Fruit fly (Drosophila melanogaster) whole organism, embryonic: ENCODE measurements around the gene CG3071.

ENCODE experiments used
- BtbVII ChIP-seq: fragments of 200-800 bp; sonication (Bioruptor generic); optimal IDR thresholded peaks from 3 replicates; lab custom pipeline; 2017; ENCODE audit warnings: missing biosample characterization, mild to moderate bottlenecking, missing genetic modification characterization
- CG11247 ChIP-seq: fragments of 200-800 bp; sonication (Bioruptor generic); IDR thresholded peaks from 2 replicates; pipeline ENCODE4 v1.3.6; 2022; ENCODE audit warnings: missing biosample characterization, missing genetic modification characterization
- CG11504 ChIP-seq: fragments of 200-800 bp; sonication (Bioruptor generic); optimal IDR thresholded peaks from 3 replicates; lab custom pipeline; 2019; ENCODE audit warnings: missing biosample characterization, mild to moderate bottlenecking, missing genetic modification characterization, moderate library complexity
- CG11723 ChIP-seq: fragments of 200-800 bp; sonication (Bioruptor generic); optimal IDR thresholded peaks from 2 replicates; lab custom pipeline; 2017; ENCODE audit warnings: missing biosample characterization, mild to moderate bottlenecking, missing genetic modification characterization
- CG12071 ChIP-seq: fragments of 200-800 bp; sonication (Bioruptor generic); optimal IDR thresholded peaks from 3 replicates; lab custom pipeline; 2018; ENCODE audit warnings: missing biosample characterization, mild to moderate bottlenecking, missing genetic modification characterization
- CG12744 ChIP-seq: fragments of 200-800 bp; sonication (Bioruptor generic); optimal IDR thresholded peaks from 2 replicates; lab custom pipeline; 2016; ENCODE audit warnings: missing biosample characterization, missing genetic modification characterization
- CG12942 ChIP-seq: fragments of 200-800 bp; sonication (Bioruptor generic); optimal IDR thresholded peaks from 3 replicates; lab custom pipeline; 2016; ENCODE audit warnings: missing biosample characterization, missing genetic modification characterization
- CG13296 ChIP-seq: fragments of 200-800 bp; sonication (Bioruptor generic); optimal IDR thresholded peaks from 3 replicates; lab custom pipeline; 2018; ENCODE audit warnings: missing biosample characterization, mild to moderate bottlenecking, missing genetic modification characterization
- CG13624 ChIP-seq: fragments of 200-800 bp; sonication (Bioruptor generic); optimal IDR thresholded peaks from 2 replicates; lab custom pipeline; 2016; ENCODE audit warnings: missing biosample characterization, missing genetic modification characterization
- CG16815 ChIP-seq: fragments of 200-800 bp; sonication (Bioruptor generic); optimal IDR thresholded peaks from 3 replicates; lab custom pipeline; 2017; ENCODE audit warnings: missing biosample characterization, mild to moderate bottlenecking, missing genetic modification characterization
- CG2120 ChIP-seq: fragments of 200-800 bp; sonication (Bioruptor generic); optimal IDR thresholded peaks from 3 replicates; lab custom pipeline; 2016; ENCODE audit warnings: missing biosample characterization, missing genetic modification characterization
- CG32772 ChIP-seq: fragments of 200-800 bp; sonication (Bioruptor generic); IDR thresholded peaks from 2 replicates; pipeline ENCODE4 v1.3.6; 2022; ENCODE audit warnings: missing biosample characterization, missing genetic modification characterization
- CG3281 ChIP-seq: fragments of 200-800 bp; sonication (Bioruptor generic); optimal IDR thresholded peaks from 3 replicates; lab custom pipeline; 2017; ENCODE audit warnings: missing biosample characterization, mild to moderate bottlenecking, missing genetic modification characterization
- CG34376 ChIP-seq: fragments of 200-800 bp; sonication (Bioruptor generic); optimal IDR thresholded peaks from 2 replicates; lab custom pipeline; 2018; ENCODE audit warnings: missing biosample characterization, mild to moderate bottlenecking, missing genetic modification characterization
- CG43689 ChIP-seq: fragments of 200-800 bp; sonication (Bioruptor generic); IDR thresholded peaks from 2 replicates; pipeline ENCODE4 v1.3.6; 2022; ENCODE audit warnings: missing biosample characterization, missing genetic modification characterization
- CG6254 ChIP-seq: fragments of 200-800 bp; sonication (Bioruptor generic); optimal IDR thresholded peaks from 3 replicates; lab custom pipeline; 2017; ENCODE audit warnings: mild to moderate bottlenecking, missing biosample characterization, missing genetic modification reagents, missing genetic modification characterization
- CG7357 ChIP-seq: fragments of 200-800 bp; sonication (Bioruptor generic); IDR thresholded peaks from 3 replicates; pipeline ENCODE4 v1.3.6; 2022; ENCODE audit warnings: missing biosample characterization, missing genetic modification characterization
- CG7928 ChIP-seq: fragments of 200-800 bp; sonication (Bioruptor generic); optimal IDR thresholded peaks from 2 replicates; lab custom pipeline; 2017; ENCODE audit warnings: missing biosample characterization, mild to moderate bottlenecking, missing genetic modification characterization
- CG8089 ChIP-seq: fragments of 200-800 bp; sonication (Bioruptor generic); optimal IDR thresholded peaks from 3 replicates; lab custom pipeline; 2016; ENCODE audit warnings: missing biosample characterization, missing genetic modification characterization
- CG8281 ChIP-seq: fragments of 200-800 bp; sonication (Bioruptor generic); optimal IDR thresholded peaks from 2 replicates; lab custom pipeline; 2018; ENCODE audit warnings: missing biosample characterization, mild to moderate bottlenecking, missing genetic modification characterization, moderate library complexity
- CG8388 ChIP-seq: fragments of 200-800 bp; sonication (Bioruptor generic); optimal IDR thresholded peaks from 2 replicates; lab custom pipeline; 2019; ENCODE audit warnings: missing biosample characterization, mild to moderate bottlenecking, missing genetic modification characterization, moderate library complexity
- CG9876 ChIP-seq: fragments of 200-800 bp; sonication (Bioruptor generic); optimal IDR thresholded peaks from 2 replicates; lab custom pipeline; 2016; ENCODE audit warnings: missing biosample characterization, missing genetic modification characterization
- Dp ChIP-seq: fragments of 200-800 bp; sonication (Bioruptor generic); optimal IDR thresholded peaks from 2 replicates; lab custom pipeline; 2018; ENCODE audit warnings: missing biosample characterization, mild to moderate bottlenecking, missing genetic modification characterization, moderate library complexity
- H2.0 ChIP-seq: fragments of 200-800 bp; sonication (Bioruptor generic); IDR thresholded peaks from 2 replicates; pipeline ENCODE4 v1.3.6; 2022; ENCODE audit warnings: missing biosample characterization, missing genetic modification characterization
- Hand ChIP-seq: fragments of 200-800 bp; sonication (Bioruptor generic); optimal IDR thresholded peaks from 2 replicates; lab custom pipeline; 2017; ENCODE audit warnings: mild to moderate bottlenecking, missing biosample characterization, missing genetic modification reagents, missing genetic modification characterization
- HmgZ ChIP-seq: fragments of 200-800 bp; sonication (Bioruptor generic); optimal IDR thresholded peaks from 2 replicates; lab custom pipeline; 2018; ENCODE audit warnings: missing biosample characterization, mild to moderate bottlenecking, missing genetic modification characterization
- Mad ChIP-seq: fragments of 200-800 bp; sonication (Bioruptor generic); optimal IDR thresholded peaks from 2 replicates; lab custom pipeline; 2016; ENCODE audit warnings: missing biosample characterization, missing genetic modification characterization
- Max ChIP-seq: fragments of 200-800 bp; sonication (Bioruptor generic); optimal IDR thresholded peaks from 2 replicates; lab custom pipeline; 2016; ENCODE audit warnings: missing biosample characterization, mild to moderate bottlenecking, missing genetic modification characterization
- Med ChIP-seq: fragments of 200-800 bp; sonication (Bioruptor generic); peaks from one replicate; lab custom pipeline; 2016; ENCODE audit warnings: missing biosample characterization, missing genetic modification characterization, mild to moderate bottlenecking, inconsistent platforms, moderate library complexity
- Myb ChIP-seq: fragments of 200-800 bp; sonication (Bioruptor generic); optimal IDR thresholded peaks from 2 replicates; lab custom pipeline; 2016; ENCODE audit warnings: missing biosample characterization, missing genetic modification characterization
- NFAT ChIP-seq: fragments of 200-800 bp; sonication (Bioruptor generic); IDR thresholded peaks from 2 replicates; pipeline ENCODE4 v1.3.6; 2022; ENCODE audit warnings: missing biosample characterization, missing genetic modification characterization
- Sry-β ChIP-seq: fragments of 200-800 bp; sonication (Bioruptor generic); optimal IDR thresholded peaks from 2 replicates; lab custom pipeline; 2018; ENCODE audit warnings: missing biosample characterization, mild to moderate bottlenecking, missing genetic modification characterization, moderate library complexity
- Sry-δ ChIP-seq: fragments of 200-800 bp; sonication (Bioruptor generic); optimal IDR thresholded peaks from 2 replicates; lab custom pipeline; 2016; ENCODE audit warnings: missing biosample characterization, missing genetic modification characterization
- ab ChIP-seq: fragments of 200-800 bp; sonication (Bioruptor generic); optimal IDR thresholded peaks from 2 replicates; lab custom pipeline; 2016; ENCODE audit warnings: missing biosample characterization, missing genetic modification characterization
- cato ChIP-seq: fragments of 200-800 bp; sonication (Bioruptor generic); optimal IDR thresholded peaks from 2 replicates; lab custom pipeline; 2016; ENCODE audit warnings: missing biosample characterization, missing genetic modification characterization, borderline replicate concordance
- dati ChIP-seq: fragments of 200-800 bp; sonication (Bioruptor generic); IDR thresholded peaks from 2 replicates; pipeline ENCODE4 v1.3.6; 2022; ENCODE audit warnings: missing biosample characterization, missing genetic modification characterization
- en ChIP-seq: fragments of 200-800 bp; sonication (Bioruptor generic); optimal IDR thresholded peaks from 2 replicates; lab custom pipeline; 2016; ENCODE audit warnings: missing biosample characterization, missing genetic modification characterization
- gro ChIP-seq: fragments of 200-800 bp; sonication (Bioruptor generic); optimal IDR thresholded peaks from 2 replicates; lab custom pipeline; 2016; ENCODE audit warnings: missing biosample characterization, missing genetic modification characterization
- ham ChIP-seq: fragments of 200-800 bp; sonication (Bioruptor generic); IDR thresholded peaks from 2 replicates; pipeline ENCODE4 v1.3.6; 2022; ENCODE audit warnings: missing biosample characterization, missing genetic modification characterization
- her ChIP-seq: fragments of 200-800 bp; sonication (Bioruptor generic); optimal IDR thresholded peaks from 2 replicates; lab custom pipeline; 2016; ENCODE audit warnings: missing biosample characterization, missing genetic modification characterization
- hth ChIP-seq: fragments of >200 bp; optimal IDR thresholded peaks from 2 replicates; lab custom pipeline; 2017; ENCODE audit warnings: inconsistent platforms
- jumu ChIP-seq: fragments of 200-800 bp; sonication (Bioruptor generic); optimal IDR thresholded peaks from 3 replicates; lab custom pipeline; 2016; ENCODE audit warnings: missing biosample characterization, missing genetic modification characterization
- kni ChIP-seq: fragments of 200-800 bp; sonication (Bioruptor generic); optimal IDR thresholded peaks from 3 replicates; lab custom pipeline; 2017; ENCODE audit warnings: mild to moderate bottlenecking, missing biosample characterization, missing genetic modification reagents, missing genetic modification characterization
- mld ChIP-seq: fragments of 200-800 bp; sonication (Bioruptor generic); IDR thresholded peaks from 3 replicates; pipeline ENCODE4 v1.3.6; 2022; ENCODE audit warnings: missing biosample characterization, missing genetic modification characterization; ENCODE audit not compliant: partially characterized antibody
- pita ChIP-seq: fragments of 200-800 bp; sonication (Bioruptor generic); optimal IDR thresholded peaks from 2 replicates; lab custom pipeline; 2017; ENCODE audit warnings: missing biosample characterization, mild to moderate bottlenecking, missing genetic modification characterization
- run ChIP-seq: fragments of 200-800 bp; sonication (Bioruptor generic); optimal IDR thresholded peaks from 3 replicates; lab custom pipeline; 2018; ENCODE audit warnings: missing biosample characterization, mild to moderate bottlenecking, missing genetic modification characterization
- shn ChIP-seq: fragments of 200-800 bp; sonication (Bioruptor generic); optimal IDR thresholded peaks from 3 replicates; lab custom pipeline; 2016; ENCODE audit warnings: missing biosample characterization, missing genetic modification characterization
- vfl ChIP-seq: fragments of 200-800 bp; sonication (Bioruptor generic); optimal IDR thresholded peaks from 2 replicates; lab custom pipeline; 2016; ENCODE audit warnings: missing biosample characterization, missing genetic modification characterization
- zfh2 ChIP-seq: fragments of 200-800 bp; sonication (Bioruptor generic); optimal IDR thresholded peaks from 2 replicates; lab custom pipeline; 2016; ENCODE audit warnings: missing biosample characterization, missing genetic modification characterization

The CG3071 gene

dm6 chrX:2296230-2297044 is 33.8 kb downstream of the CG3071 start (continued):
- TF ChIP-seq BtbVII (GFP tag; lab: Kevin White, UChicago) (peak; percentile 95), run (tag; lab: Kevin White, UChicago) (peak; percentile 91), H2.0 (GFP tag; lab: Robert Waterston, UW) (peak; percentile 77), Mad (GFP tag; lab: Kevin White, UChicago) (peak; percentile 89), shn (GFP tag; lab: Kevin White, UChicago) (peak; percentile 97), CG11247 (GFP tag; lab: Robert Waterston, UW) (peak; percentile 62; the same call in 1 of the 2 replicates), CG12071 (GFP tag; lab: Kevin White, UChicago) (peak; percentile 82), CG34376 (GFP tag; lab: Kevin White, UChicago) (peak; percentile 87), CG8089 (GFP tag; lab: Kevin White, UChicago) (peak; percentile 95), CG12744 (GFP tag; lab: Kevin White, UChicago) (peak; percentile 92), cato (GFP tag; lab: Kevin White, UChicago) (peak; percentile 91), CG12942 (GFP tag; lab: Kevin White, UChicago) (peak; percentile 91), CG11723 (GFP tag; lab: Kevin White, UChicago) (peak; percentile 91), CG43689 (GFP tag; lab: Robert Waterston, UW) (peak; percentile 71), Max (GFP tag; lab: Kevin White, UChicago) (peak; percentile 92), hth (no peak), ab (GFP tag; lab: Kevin White, UChicago) (peak; percentile 86), her (GFP tag; lab: Kevin White, UChicago) (peak; percentile 93), HmgZ (tag; lab: Kevin White, UChicago) (peak; percentile 90), NFAT (GFP tag; lab: Robert Waterston, UW) (peak; percentile 55; the same call in 1 of the 2 replicates), CG3281 (GFP tag; lab: Kevin White, UChicago) (peak; percentile 93), CG2120 (GFP tag; lab: Kevin White, UChicago) (peak; percentile 94), jumu (GFP tag; lab: Kevin White, UChicago) (peak; percentile 96), Sry-β (GFP tag; lab: Kevin White, UChicago) (peak; percentile 63), zfh2 (GFP tag; lab: Kevin White, UChicago) (peak; percentile 90), CG13296 (GFP tag; lab: Kevin White, UChicago) (peak; percentile 89), CG7357 (GFP tag; lab: Robert Waterston, UW) (peak; percentile 80), ham (GFP tag; lab: Robert Waterston, UW) (0 out of 2 replicates have a peak, but pooled peaks have one; percentile 21), mld (GFP tag; lab: Robert Waterston, UW) (no peak), CG32772 (GFP tag; lab: Robert Waterston, UW) (peak; percentile 60), CG7928 (peak; percentile 66), vfl (GFP tag; lab: Kevin White, UChicago) (peak; percentile 83), Myb (peak; percentile 82), Med (GFP tag; lab: Kevin White, UChicago) (peak; percentile 98), gro (GFP tag; lab: Kevin White, UChicago) (peak; percentile 90), CG8388 (GFP tag; lab: Kevin White, UChicago) (peak; percentile 89), Dp (no peak), CG8281 (tag; lab: Kevin White, UChicago) (peak; percentile 80), Hand (peak; percentile 92), CG16815 (peak; percentile 96), CG11504 (tag; lab: Kevin White, UChicago) (peak; percentile 95), CG13624 (peak; percentile 94), Sry-δ (peak; percentile 58), dati (GFP tag; lab: Robert Waterston, UW) (no peak), CG9876 (GFP tag; lab: Kevin White, UChicago) (peak; percentile 87), en (GFP tag; lab: Kevin White, UChicago) (peak; percentile 92), kni (peak; percentile 83), CG6254 (GFP tag; lab: Kevin White, UChicago) (peak; percentile 83), pita (GFP tag; lab: Kevin White, UChicago) (no peak)
